Worm (Caenorhabditis elegans) whole organism, L2 larva: ENCODE results near the gene K08D10.11.
"Not testable (repeated sequence)": the region's sequence is repeated elsewhere in the genome, so short reads cannot be mapped to it uniquely, and the experiment has no call there.

Experiments used
- F13H6.1 ChIP-seq: sonication (generic microtip); optimal IDR thresholded peaks from 2 replicates; lab custom pipeline; 2016; ENCODE audit warnings: missing genetic modification characterization, missing compliant biosample characterization
- R02D3.7 ChIP-seq: fragments of 150-350 bp; optimal IDR thresholded peaks from 2 replicates; lab custom pipeline; 2014; ENCODE audit warnings: missing biosample characterization, missing genetic modification characterization
- Y55F3AM.14 ChIP-seq: fragments of 200-800 bp; sonication (Bioruptor generic); optimal IDR thresholded peaks from 2 replicates; lab custom pipeline; 2018; ENCODE audit warnings: mild to moderate bottlenecking, missing genetic modification characterization, missing compliant biosample characterization
- alr-1 ChIP-seq: fragments of 150-350 bp; optimal IDR thresholded peaks from 2 replicates; lab custom pipeline; 2014; ENCODE audit warnings: missing biosample characterization, missing genetic modification characterization
- aly-2 ChIP-seq: fragments of 150-350 bp; optimal IDR thresholded peaks from 2 replicates; lab custom pipeline; 2014; ENCODE audit warnings: missing biosample characterization, missing genetic modification characterization
- ama-1 ChIP-seq: fragments of 150-350 bp; optimal IDR thresholded peaks from 2 replicates; lab custom pipeline; 2018; ENCODE audit warnings: inconsistent platforms
- blmp-1 ChIP-seq: sonication (generic microtip); optimal IDR thresholded peaks from 2 replicates; lab custom pipeline; 2017; ENCODE audit warnings: missing genetic modification characterization, mild to moderate bottlenecking, missing compliant biosample characterization, antibody characterized with exemption, moderate library complexity; ENCODE audit not compliant: insufficient read depth
- dmd-4 ChIP-seq: sonication (generic microtip); optimal IDR thresholded peaks from 2 replicates; lab custom pipeline; 2017; ENCODE audit warnings: missing biosample characterization, missing genetic modification characterization
- egl-27 ChIP-seq: sonication (generic microtip); optimal IDR thresholded peaks from 3 replicates; lab custom pipeline; 2017; ENCODE audit warnings: missing biosample characterization, missing genetic modification reagents, missing genetic modification characterization
- elt-1 ChIP-seq: fragments of 150-350 bp; optimal IDR thresholded peaks from 2 replicates; lab custom pipeline; 2014; ENCODE audit warnings: missing biosample characterization, missing genetic modification characterization
- elt-3 ChIP-seq: sonication (generic microtip); optimal IDR thresholded peaks from 2 replicates; lab custom pipeline; 2017; ENCODE audit warnings: missing biosample characterization, missing genetic modification characterization
- fos-1 ChIP-seq: fragments of 150-350 bp; optimal IDR thresholded peaks from 2 replicates; lab custom pipeline; 2014; ENCODE audit warnings: missing biosample characterization, missing genetic modification characterization
- gmeb-1 ChIP-seq: fragments of 150-350 bp; optimal IDR thresholded peaks from 2 replicates; lab custom pipeline; 2014; ENCODE audit warnings: missing biosample characterization, missing genetic modification characterization
- lin-39 ChIP-seq: fragments of 150-350 bp; optimal IDR thresholded peaks from 2 replicates; lab custom pipeline; 2014; ENCODE audit warnings: missing biosample characterization, missing genetic modification reagents, missing genetic modification characterization
- mab-5 ChIP-seq: fragments of 150-350 bp; optimal IDR thresholded peaks from 2 replicates; lab custom pipeline; 2014; ENCODE audit warnings: missing biosample characterization, missing genetic modification characterization
- mdl-1 ChIP-seq, 2 experiments: fragments of 150-350 bp in 1 of 2; sonication (generic microtip) in 1 of 2; optimal IDR thresholded peaks; 2 replicates each; lab custom pipeline; 2017; ENCODE audit warnings: missing biosample characterization in 2 of 2, missing genetic modification characterization in 2 of 2
- nhr-10 ChIP-seq: sonication (generic microtip); optimal IDR thresholded peaks from 2 replicates; lab custom pipeline; 2017; ENCODE audit warnings: missing biosample characterization, missing genetic modification characterization
- nhr-11 ChIP-seq: fragments of 150-350 bp; optimal IDR thresholded peaks from 2 replicates; lab custom pipeline; 2014; ENCODE audit warnings: missing biosample characterization, missing genetic modification characterization
- nhr-129 ChIP-seq: fragments of 150-350 bp; optimal IDR thresholded peaks from 2 replicates; lab custom pipeline; 2014; ENCODE audit warnings: missing biosample characterization, missing genetic modification characterization
- nhr-21 ChIP-seq: fragments of 150-350 bp; optimal IDR thresholded peaks from 2 replicates; lab custom pipeline; 2014; ENCODE audit warnings: missing biosample characterization, missing genetic modification characterization
- nhr-23 ChIP-seq: fragments of 150-350 bp; optimal IDR thresholded peaks from 2 replicates; lab custom pipeline; 2014; ENCODE audit warnings: missing biosample characterization, missing genetic modification reagents, missing genetic modification characterization
- nhr-237 ChIP-seq: fragments of 150-350 bp; optimal IDR thresholded peaks from 2 replicates; lab custom pipeline; 2014; ENCODE audit warnings: missing biosample characterization, missing genetic modification characterization
- nhr-6 ChIP-seq: fragments of 150-350 bp; optimal IDR thresholded peaks from 2 replicates; lab custom pipeline; 2014; ENCODE audit warnings: missing biosample characterization, missing genetic modification characterization
- nhr-77 ChIP-seq: fragments of 150-350 bp; optimal IDR thresholded peaks from 2 replicates; lab custom pipeline; 2014; ENCODE audit warnings: missing biosample characterization, missing genetic modification characterization
- sem-4 ChIP-seq: fragments of 150-350 bp; optimal IDR thresholded peaks from 2 replicates; lab custom pipeline; 2014; ENCODE audit warnings: missing biosample characterization, missing genetic modification reagents, missing genetic modification characterization
- sma-3 ChIP-seq: sonication (generic microtip); optimal IDR thresholded peaks from 2 replicates; lab custom pipeline; 2016; ENCODE audit warnings: missing genetic modification reagents, missing genetic modification characterization, missing compliant biosample characterization
- sma-9 ChIP-seq, 2 experiments: fragments of 150-350 bp in 1 of 2; sonication (generic microtip) in 1 of 2; optimal IDR thresholded peaks; 2 replicates each; lab custom pipeline; 2014 to 2016; ENCODE audit warnings: missing genetic modification characterization in 2 of 2, mild to moderate bottlenecking in 1 of 2, missing biosample characterization in 1 of 2, missing compliant biosample characterization in 1 of 2, missing genetic modification reagents in 1 of 2, moderate library complexity in 1 of 2
- unc-39 ChIP-seq: fragments of 150-350 bp; optimal IDR thresholded peaks from 2 replicates; lab custom pipeline; 2014; ENCODE audit warnings: missing biosample characterization, missing genetic modification characterization
- unc-55 ChIP-seq: fragments of 150-350 bp; sonication (generic microtip); optimal IDR thresholded peaks from 3 replicates; lab custom pipeline; 2014; ENCODE audit warnings: missing biosample characterization, missing genetic modification reagents, missing genetic modification characterization
- zag-1 ChIP-seq: fragments of 150-350 bp; optimal IDR thresholded peaks from 2 replicates; lab custom pipeline; 2014; ENCODE audit warnings: missing biosample characterization, missing genetic modification characterization
- ztf-1 ChIP-seq: fragments of 200-800 bp; sonication (Bioruptor generic); conservative IDR thresholded peaks from 2 replicates; pipeline ENCODE4 v1.3.6; 2022; ENCODE audit warnings: missing genetic modification characterization, missing compliant biosample characterization
- ztf-11 ChIP-seq: sonication (generic microtip); optimal IDR thresholded peaks from 2 replicates; lab custom pipeline; 2017; ENCODE audit warnings: missing biosample characterization, missing genetic modification characterization
- ztf-4 ChIP-seq: fragments of 150-350 bp; optimal IDR thresholded peaks from 2 replicates; lab custom pipeline; 2014; ENCODE audit warnings: missing biosample characterization, missing genetic modification characterization

K08D10.11 gene

DNA sequence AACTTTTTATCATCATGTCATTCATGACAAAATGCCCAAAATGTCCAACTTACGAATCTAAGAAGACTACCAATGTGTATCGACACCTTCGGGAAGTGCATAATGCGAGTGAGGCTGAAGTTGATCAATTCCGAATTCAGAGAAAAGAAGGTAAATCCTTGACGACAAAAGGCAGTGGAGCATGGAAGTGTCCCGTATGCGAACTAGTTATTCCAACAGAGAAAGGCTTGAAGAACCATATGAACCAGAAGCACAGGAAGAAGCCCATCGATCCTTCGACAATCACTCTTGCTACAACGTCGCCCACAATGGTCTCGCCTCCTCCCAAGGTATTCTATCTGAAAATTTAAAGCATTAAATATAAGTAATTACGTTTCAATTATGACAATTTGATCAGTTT, at the start of gene K08D10.11:
Gene K08D10.11 (minus strand): TSS at position 101 of the 400 bp plus-strand sequence.
- not testable (repeated sequence) for TF ChIP-seq fos-1; nhr-77 (tag; lab: Kevin White, UChicago); ztf-4 (tag; lab: Kevin White, UChicago)

DNA sequence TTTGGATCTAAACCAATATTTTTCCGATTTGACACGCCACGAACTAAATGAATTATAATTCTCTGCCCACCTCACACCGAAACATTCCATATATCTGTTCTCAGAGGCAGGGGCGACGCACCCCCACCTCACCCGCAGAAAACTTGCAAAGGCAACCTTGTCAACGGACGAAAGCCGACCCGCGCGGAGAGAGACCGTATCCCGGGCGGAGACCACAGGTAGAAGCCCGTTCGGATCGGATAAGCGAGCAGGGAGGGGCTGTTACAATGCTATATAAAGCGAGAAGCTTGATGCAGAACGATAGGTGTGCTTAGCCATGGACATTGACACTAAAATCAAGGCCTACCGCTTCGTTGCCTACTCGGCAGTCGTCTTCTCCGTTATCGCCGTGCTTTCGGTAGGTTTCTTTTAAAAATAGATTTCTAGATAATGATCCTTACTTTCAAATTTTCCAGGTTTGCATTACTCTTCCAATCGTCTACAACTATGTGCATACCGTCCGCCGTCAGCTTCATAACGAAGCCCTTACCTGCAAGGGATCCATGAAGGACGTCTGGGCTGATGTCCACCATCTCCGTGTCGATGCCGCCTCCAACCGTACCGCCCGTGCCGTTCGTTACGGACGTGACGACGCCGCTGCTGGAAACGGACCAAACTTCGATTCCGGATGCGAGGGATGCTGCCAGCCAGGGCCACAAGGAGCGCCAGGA, 49.5 kb upstream of the K08D10.11 start, which contains the start of the genes zipt-2.2 and dpy-13:
Gene zipt-2.2 (minus strand): TSS at position 51 of the 710 bp plus-strand sequence.
Gene dpy-13 (plus strand): TSS at position 300 of the 710 bp plus-strand sequence.
- peak; percentile 42 for TF ChIP-seq nhr-21 (tag; lab: Kevin White, UChicago)
- TF ChIP-seq ztf-1 (GFP tag; lab: Robert Waterston, UW) = no peak
- TF ChIP-seq ama-1 (lab: Kevin White, UChicago) = peak; percentile 87
- no peak for TF ChIP-seq Y55F3AM.14 (GFP tag; lab: Kevin White, UChicago)
- TF ChIP-seq mab-5 (tag; lab: Kevin White, UChicago) = no peak
- no peak for TF ChIP-seq alr-1 (tag; lab: Kevin White, UChicago)
- TF ChIP-seq nhr-6 = no peak
- no peak for TF ChIP-seq sma-9 (GFP tag; optimal IDR thresholded peaks at IDR 0.05; lab: Kevin White, UChicago)
- no peak for TF ChIP-seq sma-9 (tag; optimal IDR thresholded peaks at IDR 0.05; lab: Kevin White, UChicago)
- no peak for TF ChIP-seq nhr-10 (tag; lab: Kevin White, UChicago)
- TF ChIP-seq, all 48 proteins: peak for 2

DNA sequence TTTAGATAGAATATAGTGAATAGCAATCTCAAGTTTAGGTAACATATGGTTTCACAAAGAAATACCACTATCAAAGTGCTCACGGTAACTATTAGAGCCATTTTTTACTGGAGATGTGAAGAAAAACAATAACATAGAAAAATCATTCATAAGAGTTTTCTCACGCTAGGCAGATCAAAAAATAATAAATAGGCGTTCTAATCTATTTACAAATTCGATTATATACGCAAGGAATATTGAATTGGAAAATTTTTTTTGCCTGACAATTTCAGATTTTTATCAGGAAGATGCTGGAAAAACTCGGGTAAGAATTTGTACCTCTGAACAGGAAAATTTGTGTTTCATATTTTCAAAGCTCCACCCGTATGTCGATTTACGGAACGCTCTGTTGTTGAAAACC, 41.9 kb upstream of the K08D10.11 start, which contains the start of gene srbc-70:
Gene srbc-70 (minus strand): TSS at position 101 of the 400 bp plus-strand sequence.
- no peak for TF ChIP-seq sma-3 (GFP tag; lab: Kevin White, UChicago)
- TF ChIP-seq ztf-4 (tag; lab: Kevin White, UChicago) = no peak
- no peak for TF ChIP-seq unc-39 (tag; lab: Kevin White, UChicago)
- no peak for TF ChIP-seq elt-1 (tag; lab: Kevin White, UChicago)
- TF ChIP-seq nhr-77 (tag; lab: Kevin White, UChicago) = no peak
- TF ChIP-seq sem-4 (tag; lab: Kevin White, UChicago) = no peak
- no peak for TF ChIP-seq zag-1
- no peak for TF ChIP-seq mab-5 (tag; lab: Kevin White, UChicago)
- no peak for TF ChIP-seq egl-27 (tag; lab: Kevin White, UChicago)
- TF ChIP-seq unc-55 (GFP tag; lab: Kevin White, UChicago) = no peak
- no peak for TF ChIP-seq F13H6.1 (tag; lab: Kevin White, UChicago)
- no peak for TF ChIP-seq nhr-129
- no peak for TF ChIP-seq fos-1
- TF ChIP-seq mdl-1 (tag; optimal IDR thresholded peaks at IDR 0.05; lab: Kevin White, UChicago) = no peak
- TF ChIP-seq nhr-6 = no peak
- no peak for TF ChIP-seq nhr-237

DNA sequence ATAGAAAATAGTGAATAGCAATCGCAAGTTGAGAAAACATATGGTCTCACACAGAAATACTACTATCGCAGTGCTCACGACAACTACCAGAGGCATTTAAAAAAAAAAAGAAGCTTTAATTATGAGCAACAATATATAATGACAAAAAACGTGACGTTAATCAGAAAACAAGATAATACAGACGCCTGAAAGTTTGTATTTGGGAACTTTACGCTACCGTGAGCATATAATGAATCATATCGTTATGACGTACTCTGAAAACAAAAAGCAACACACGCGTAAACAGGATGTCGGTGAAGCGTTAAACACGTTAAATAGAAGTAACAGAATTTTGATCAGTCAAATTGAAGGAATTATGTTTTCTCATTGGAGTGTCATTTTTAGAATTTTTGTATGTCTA, 39.9 kb upstream of the K08D10.11 start, which contains the start of gene srbc-71:
Gene srbc-71 (minus strand): TSS at position 101 of the 400 bp plus-strand sequence.
- TF ChIP-seq ztf-1 (GFP tag; lab: Robert Waterston, UW) (no peak), elt-1 (tag; lab: Kevin White, UChicago) (no peak), nhr-11 (tag; lab: Kevin White, UChicago) (no peak), R02D3.7 (tag; lab: Kevin White, UChicago) (no peak), nhr-237 (no peak)

DNA sequence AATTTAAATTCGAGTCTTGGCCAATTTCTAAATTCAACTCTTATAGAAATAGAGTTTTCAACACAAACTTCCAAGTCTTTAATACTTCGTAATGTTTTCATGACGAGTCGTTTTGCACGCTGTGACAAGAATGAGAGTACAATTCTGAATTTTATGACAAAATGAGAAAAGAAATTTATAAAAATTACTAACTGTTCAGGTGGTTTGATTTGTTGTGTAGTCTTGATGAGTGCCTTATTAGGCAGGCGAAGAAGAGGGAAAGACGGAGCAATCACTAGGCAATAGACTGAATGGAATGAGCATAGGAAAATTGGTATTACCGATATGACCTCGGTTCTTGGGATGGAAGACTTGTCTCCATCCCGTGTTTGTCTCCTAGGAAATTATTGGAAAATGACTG, 34.0 kb upstream of the K08D10.11 start, which contains the start of gene F30B5.11:
Gene F30B5.11 (minus strand): TSS at position 101 of the 400 bp plus-strand sequence.
- TF ChIP-seq nhr-21 (tag; lab: Kevin White, UChicago) (no peak), egl-27 (tag; lab: Kevin White, UChicago) (no peak), unc-55 (GFP tag; lab: Kevin White, UChicago) (no peak), ztf-11 (tag; lab: Kevin White, UChicago) (no peak), sma-3 (GFP tag; lab: Kevin White, UChicago) (no peak), aly-2 (tag; lab: Kevin White, UChicago) (no peak), elt-3 (tag; lab: Kevin White, UChicago) (no peak), mab-5 (tag; lab: Kevin White, UChicago) (no peak), nhr-23 (tag; lab: Kevin White, UChicago) (no peak), alr-1 (tag; lab: Kevin White, UChicago) (no peak), lin-39 (tag; lab: Kevin White, UChicago) (no peak), nhr-129 (no peak), Y55F3AM.14 (GFP tag; lab: Kevin White, UChicago) (no peak), gmeb-1 (tag; lab: Kevin White, UChicago) (no peak), zag-1 (no peak), mdl-1 (tag; optimal IDR thresholded peaks at IDR 0.05; lab: Kevin White, UChicago) (no peak), dmd-4 (tag; lab: Kevin White, UChicago) (no peak), blmp-1 (tag; lab: Kevin White, UChicago) (no peak), F13H6.1 (tag; lab: Kevin White, UChicago) (no peak)
